Worm (Caenorhabditis elegans) whole organism, L1 larva: ENCODE results near the gene tsp-21.

ENCODE experiments used
- C04F5.9 ChIP-seq: sonication (generic microtip); optimal IDR thresholded peaks from 2 replicates; lab custom pipeline; 2016; ENCODE audit warnings: missing genetic modification characterization, missing compliant biosample characterization
- C16A3.4 ChIP-seq: fragments of 150-350 bp; optimal IDR thresholded peaks from 2 replicates; lab custom pipeline; 2014; ENCODE audit warnings: missing biosample characterization, missing genetic modification characterization
- Y116A8C.19 ChIP-seq: sonication (generic microtip); optimal IDR thresholded peaks from 2 replicates; lab custom pipeline; 2016; ENCODE audit warnings: missing compliant biosample characterization, missing genetic modification characterization, borderline replicate concordance
- alr-1 ChIP-seq: fragments of 200-800 bp; sonication (Bioruptor generic); optimal IDR thresholded peaks from 2 replicates; lab custom pipeline; 2018; ENCODE audit warnings: borderline replicate concordance, mild to moderate bottlenecking, missing genetic modification characterization, missing compliant biosample characterization
- ama-1 ChIP-seq: fragments of 150-350 bp; optimal IDR thresholded peaks from 2 replicates; lab custom pipeline; 2014
- blmp-1 ChIP-seq: fragments of 150-350 bp; optimal IDR thresholded peaks from 2 replicates; lab custom pipeline; 2014; ENCODE audit warnings: missing biosample characterization, missing genetic modification characterization
- ceh-88 ChIP-seq: fragments of 200-800 bp; sonication (Bioruptor generic); IDR thresholded peaks from 2 replicates; pipeline ENCODE4 v1.3.6; 2022; ENCODE audit warnings: missing genetic modification characterization, missing compliant biosample characterization
- ces-1 ChIP-seq: fragments of 150-350 bp; optimal IDR thresholded peaks from 2 replicates; lab custom pipeline; 2014; ENCODE audit warnings: missing biosample characterization, missing genetic modification reagents, missing genetic modification characterization
- dpl-1 ChIP-seq, 3 experiments: fragments of 150-350 bp in 2 of 3; sonication (generic microtip) in 1 of 3; optimal IDR thresholded peaks; 2 replicates each; lab custom pipeline; 2014 to 2017; ENCODE audit warnings: missing biosample characterization in 3 of 3, missing genetic modification characterization in 3 of 3, missing genetic modification reagents in 3 of 3
- dsc-1 ChIP-seq: sonication (generic microtip); optimal IDR thresholded peaks from 2 replicates; lab custom pipeline; 2016; ENCODE audit warnings: mild to moderate bottlenecking, missing genetic modification characterization, missing compliant biosample characterization
- efl-1 ChIP-seq, 4 experiments: fragments of 150-350 bp; optimal IDR thresholded peaks in 3 of 4; peaks in 1 of 4; 1 replicate in 1 of 4; 2 replicates in 3 of 4; lab custom pipeline; 2014; ENCODE audit warnings: missing biosample characterization in 2 of 4, missing genetic modification characterization in 2 of 4, missing genetic modification reagents in 2 of 4
- egl-13 ChIP-seq: sonication (generic microtip); optimal IDR thresholded peaks from 2 replicates; lab custom pipeline; 2016; ENCODE audit warnings: missing genotype, missing genetic modification reagents, missing genetic modification characterization, missing compliant biosample characterization
- elt-2 ChIP-seq: sonication (generic microtip); optimal IDR thresholded peaks from 2 replicates; lab custom pipeline; 2016; ENCODE audit warnings: missing genetic modification characterization, mild to moderate bottlenecking, inconsistent platforms, missing compliant biosample characterization, missing genetic modification reagents
- ets-5 ChIP-seq: fragments of 200-800 bp; sonication (Bioruptor generic); IDR thresholded peaks from 2 replicates; pipeline ENCODE4 v1.3.6; 2022; ENCODE audit warnings: missing genetic modification characterization, missing compliant biosample characterization
- fkh-8 ChIP-seq: sonication (generic microtip); optimal IDR thresholded peaks from 2 replicates; lab custom pipeline; 2016; ENCODE audit warnings: mild to moderate bottlenecking, missing genetic modification characterization, missing compliant biosample characterization
- grh-1 ChIP-seq: fragments of 200-800 bp; sonication (Bioruptor generic); IDR thresholded peaks from 2 replicates; pipeline ENCODE4 v1.3.6; 2022; ENCODE audit warnings: missing genetic modification reagents, missing genetic modification characterization, missing compliant biosample characterization
- jun-1 ChIP-seq: fragments of 150-350 bp; optimal IDR thresholded peaks from 2 replicates; lab custom pipeline; 2014; ENCODE audit warnings: missing biosample characterization, missing genetic modification reagents, missing genetic modification characterization
- lin-14 ChIP-seq: fragments of 200-800 bp; sonication (Bioruptor generic); optimal IDR thresholded peaks from 2 replicates; lab custom pipeline; 2018; ENCODE audit warnings: mild to moderate bottlenecking, missing genetic modification characterization, moderate library complexity, missing compliant biosample characterization
- lin-39 ChIP-seq: fragments of 150-350 bp; optimal IDR thresholded peaks from 2 replicates; lab custom pipeline; 2014; ENCODE audit warnings: missing biosample characterization, missing genetic modification reagents, missing genetic modification characterization
- mab-9 ChIP-seq: fragments of 200-800 bp; sonication (Bioruptor generic); IDR thresholded peaks from 2 replicates; pipeline ENCODE4 v1.3.6; 2022; ENCODE audit warnings: missing genetic modification reagents, missing genetic modification characterization, missing compliant biosample characterization
- nhr-237 ChIP-seq: fragments of 150-350 bp; optimal IDR thresholded peaks from 2 replicates; lab custom pipeline; 2014; ENCODE audit warnings: missing biosample characterization, missing genetic modification characterization
- nhr-71 ChIP-seq: sonication (generic microtip); optimal IDR thresholded peaks from 2 replicates; lab custom pipeline; 2016; ENCODE audit warnings: mild to moderate bottlenecking, missing genetic modification characterization, moderate library complexity, missing compliant biosample characterization
- nhr-85 ChIP-seq: sonication (generic microtip); peaks from one replicate; lab custom pipeline; 2016; ENCODE audit warnings: missing genetic modification characterization, inconsistent platforms, missing compliant biosample characterization
- pag-3 ChIP-seq: sonication (generic microtip); optimal IDR thresholded peaks from 2 replicates; lab custom pipeline; 2017; ENCODE audit warnings: missing genetic modification characterization, mild to moderate bottlenecking, missing compliant biosample characterization, antibody characterized with exemption, borderline replicate concordance; ENCODE audit not compliant: insufficient read depth
- rnt-1 ChIP-seq: sonication (generic microtip); optimal IDR thresholded peaks from 2 replicates; lab custom pipeline; 2016; ENCODE audit warnings: mild to moderate bottlenecking, missing genetic modification characterization, moderate library complexity, missing compliant biosample characterization
- skn-1 ChIP-seq: fragments of 150-350 bp; optimal IDR thresholded peaks from 2 replicates; lab custom pipeline; 2014; ENCODE audit warnings: missing biosample characterization, missing genetic modification characterization
- snpc-4 ChIP-seq: fragments of 150-350 bp; optimal IDR thresholded peaks from 2 replicates; lab custom pipeline; 2014; ENCODE audit warnings: missing biosample characterization, missing genetic modification characterization
- unc-130 ChIP-seq: fragments of 150-350 bp; optimal IDR thresholded peaks from 2 replicates; lab custom pipeline; 2017; ENCODE audit warnings: missing biosample characterization, missing genetic modification characterization, inconsistent platforms
- zip-4 ChIP-seq: fragments of 200-800 bp; sonication (Bioruptor generic); optimal IDR thresholded peaks from 2 replicates; lab custom pipeline; 2018; ENCODE audit warnings: mild to moderate bottlenecking, missing genetic modification characterization, moderate library complexity, missing compliant biosample characterization
- ztf-4 ChIP-seq: fragments of 150-350 bp; optimal IDR thresholded peaks from 2 replicates; lab custom pipeline; 2014; ENCODE audit warnings: missing biosample characterization, missing genetic modification characterization

The tsp-21 gene

ce11 chrX:9931362-9931761 is 809 bp upstream of the tsp-21 start, which contains the start of gene nra-3:
nra-3 (minus strand) TSS chrX:9931462.
- TF ChIP-seq pag-3 (tag; lab: Kevin White, UChicago) (no peak), lin-14 (GFP tag; lab: Kevin White, UChicago) (peak; percentile 16), rnt-1 (tag; lab: Kevin White, UChicago) (peak; percentile 4), fkh-8 (tag; lab: Kevin White, UChicago) (no peak), C16A3.4 (tag; lab: Kevin White, UChicago) (no peak)

- TF ChIP-seq rnt-1 (tag; lab: Kevin White, UChicago) (peak; percentile 28), lin-14 (GFP tag; lab: Kevin White, UChicago) (peak; percentile 41), unc-130 (tag; lab: Kevin White, UChicago) (peak; percentile 9), dsc-1 (tag; lab: Kevin White, UChicago) (no peak), nhr-71 (tag; lab: Kevin White, UChicago) (peak; percentile 36), blmp-1 (tag; lab: Kevin White, UChicago) (no peak), skn-1 (tag; lab: Kevin White, UChicago) (no peak), efl-1 (optimal IDR thresholded peaks at IDR 0.05; lab: Kevin White, UChicago) (no peak), efl-1 (GFP tag; optimal IDR thresholded peaks at IDR 0.05 in 1 of 2; lab: Kevin White, UChicago) (peak in 1 of 2 experiments; percentile 61)
These were observed 1.3 kb downstream of the tsp-21 start for ce11 chrX:9933291-9934008.

- TF ChIP-seq efl-1 (optimal IDR thresholded peaks at IDR 0.05; lab: Kevin White, UChicago) (no peak), efl-1 (GFP tag; optimal IDR thresholded peaks at IDR 0.05 in 1 of 2; lab: Kevin White, UChicago) (peak in 1 of 2 experiments; percentile 47), elt-2 (tag; lab: Kevin White, UChicago) (peak; percentile 31), grh-1 (GFP tag; lab: Robert Waterston, UW) (no peak)
These were observed 1.8 kb downstream of the tsp-21 start for ce11 chrX:9934009-9934323.

ce11 chrX:9938091-9938490 is 5.9 kb downstream of the tsp-21 start:
- TF ChIP-seq blmp-1 (tag; lab: Kevin White, UChicago) (peak; percentile 56), ztf-4 (peak; percentile 5), egl-13 (tag; lab: Kevin White, UChicago) (no peak), efl-1 (optimal IDR thresholded peaks at IDR 0.05; lab: Kevin White, UChicago) (no peak), efl-1 (GFP tag; optimal IDR thresholded peaks at IDR 0.05 in 1 of 2; lab: Kevin White, UChicago) (peak in 1 of 2 experiments; percentile 23), nhr-85 (tag; lab: Kevin White, UChicago) (no peak), rnt-1 (tag; lab: Kevin White, UChicago) (no peak), jun-1 (peak; percentile 9), ets-5 (no peak)

- no peak for TF ChIP-seq blmp-1 (tag; lab: Kevin White, UChicago)
- no peak for TF ChIP-seq Y116A8C.19
These were observed 6.4 kb downstream of the tsp-21 start, which contains the start of the genes C17G1.5 and C17G1.14 for ce11 chrX:9938537-9938936. C17G1.5 (plus strand) TSS chrX:9938802. C17G1.14 (plus strand) TSS chrX:9938813.

- TF ChIP-seq nhr-85 (tag; lab: Kevin White, UChicago) (no peak), mab-9 (no peak), ceh-88 (GFP tag; lab: Robert Waterston, UW) (no peak), zip-4 (GFP tag; lab: Kevin White, UChicago) (no peak), ama-1 (lab: Kevin White, UChicago) (no peak), C04F5.9 (no peak), ets-5 (no peak), nhr-237 (tag; lab: Kevin White, UChicago) (no peak), dpl-1 (GFP tag; optimal IDR thresholded peaks at IDR 0.05; lab: Kevin White, UChicago) (no peak), alr-1 (tag; lab: Kevin White, UChicago) (no peak), snpc-4 (tag; lab: Kevin White, UChicago) (no peak), lin-39 (tag; lab: Kevin White, UChicago) (no peak), ces-1 (GFP tag; lab: Kevin White, UChicago) (no peak)
These were observed 8.4 kb downstream of the tsp-21 start for ce11 chrX:9940524-9940923.
